Fruit fly (Drosophila melanogaster) whole organism, embryonic: ENCODE data around the gene CG3339.

Source experiments
- Abd-B ChIP-seq: fragments of 200-800 bp; sonication (Bioruptor generic); optimal IDR thresholded peaks from 2 replicates; lab custom pipeline; 2018; ENCODE audit warnings: missing biosample characterization, mild to moderate bottlenecking, missing genetic modification characterization, moderate library complexity
- Atf3 ChIP-seq: fragments of 200-800 bp; sonication (Bioruptor generic); optimal IDR thresholded peaks from 3 replicates; lab custom pipeline; 2016; ENCODE audit warnings: missing biosample characterization, missing genetic modification characterization
- Bteb2 ChIP-seq: fragments of 200-800 bp; sonication (Bioruptor generic); optimal IDR thresholded peaks from 2 replicates; lab custom pipeline; 2016; ENCODE audit warnings: missing biosample characterization, missing genetic modification characterization
- CG10147 ChIP-seq: fragments of 200-800 bp; sonication (Bioruptor generic); optimal IDR thresholded peaks from 2 replicates; lab custom pipeline; 2019; ENCODE audit warnings: missing biosample characterization, mild to moderate bottlenecking, missing genetic modification characterization, moderate library complexity
- CG10654 ChIP-seq: fragments of 200-800 bp; sonication (Bioruptor generic); optimal IDR thresholded peaks from 2 replicates; lab custom pipeline; 2016; ENCODE audit warnings: missing biosample characterization, missing genetic modification characterization
- CG12071 ChIP-seq: fragments of 200-800 bp; sonication (Bioruptor generic); optimal IDR thresholded peaks from 3 replicates; lab custom pipeline; 2018; ENCODE audit warnings: missing biosample characterization, mild to moderate bottlenecking, missing genetic modification characterization
- CG12299 ChIP-seq: fragments of 200-800 bp; sonication (Bioruptor generic); optimal IDR thresholded peaks from 2 replicates; lab custom pipeline; 2018; ENCODE audit warnings: missing biosample characterization, mild to moderate bottlenecking, missing genetic modification characterization
- CG1647 ChIP-seq: fragments of 200-800 bp; sonication (Bioruptor generic); optimal IDR thresholded peaks from 3 replicates; lab custom pipeline; 2016; ENCODE audit warnings: missing biosample characterization, missing genetic modification characterization
- CG17568 ChIP-seq: fragments of 200-800 bp; sonication (Bioruptor generic); optimal IDR thresholded peaks from 2 replicates; lab custom pipeline; 2018; ENCODE audit warnings: missing biosample characterization, mild to moderate bottlenecking, missing genetic modification characterization, moderate library complexity
- CG17829 ChIP-seq: fragments of 200-800 bp; optimal IDR thresholded peaks from 2 replicates; lab custom pipeline; 2019; ENCODE audit warnings: missing biosample characterization, mild to moderate bottlenecking, missing genetic modification characterization, moderate library complexity
- CG1792 ChIP-seq: fragments of 200-800 bp; sonication (Bioruptor generic); optimal IDR thresholded peaks from 2 replicates; lab custom pipeline; 2016; ENCODE audit warnings: missing biosample characterization, missing genetic modification characterization
- CG3847 ChIP-seq: fragments of 200-800 bp; sonication (Bioruptor generic); IDR thresholded peaks from 2 replicates; pipeline ENCODE4 v1.3.6; 2022; ENCODE audit warnings: missing biosample characterization, missing genetic modification characterization
- CG6175 ChIP-seq: fragments of 200-800 bp; sonication (Bioruptor generic); IDR thresholded peaks from 3 replicates; pipeline ENCODE4 v1.3.6; 2022; ENCODE audit warnings: missing biosample characterization, missing genetic modification characterization
- CG6272 ChIP-seq: fragments of 200-800 bp; sonication (Bioruptor generic); IDR thresholded peaks from 2 replicates; pipeline ENCODE4 v1.3.6; 2022; ENCODE audit warnings: missing biosample characterization, missing genetic modification characterization
- CG7963 ChIP-seq: fragments of 200-800 bp; sonication (Bioruptor generic); IDR thresholded peaks from 3 replicates; pipeline ENCODE4 v1.3.6; 2022; ENCODE audit warnings: missing biosample characterization, missing genetic modification characterization; ENCODE audit not compliant: partially characterized antibody
- CG9437 ChIP-seq: fragments of 200-800 bp; sonication (Bioruptor generic); optimal IDR thresholded peaks from 2 replicates; lab custom pipeline; 2018; ENCODE audit warnings: missing biosample characterization, mild to moderate bottlenecking, missing genetic modification characterization
- Chrac-16 ChIP-seq: fragments of 200-800 bp; sonication (Bioruptor generic); optimal IDR thresholded peaks from 3 replicates; lab custom pipeline; 2016; ENCODE audit warnings: missing biosample characterization, missing genetic modification characterization
- D19A ChIP-seq: fragments of 200-800 bp; optimal IDR thresholded peaks from 3 replicates; lab custom pipeline; 2019; ENCODE audit warnings: missing biosample characterization, mild to moderate bottlenecking, missing genetic modification characterization, moderate library complexity
- Dfd ChIP-seq, 2 experiments: fragments of >200 bp; optimal IDR thresholded peaks; 2 replicates each; lab custom pipeline; 2017; ENCODE audit warnings: missing biosample characterization in 2 of 2, missing genetic modification characterization in 2 of 2
- Doc3 ChIP-seq: fragments of 200-800 bp; sonication (Bioruptor generic); IDR thresholded peaks from 3 replicates; pipeline ENCODE4 v1.3.6; 2022; ENCODE audit warnings: missing biosample characterization, missing genetic modification characterization; ENCODE audit not compliant: partially characterized antibody
- Ets97D ChIP-seq: fragments of 200-800 bp; sonication (Bioruptor generic); optimal IDR thresholded peaks from 3 replicates; lab custom pipeline; 2016; ENCODE audit warnings: missing biosample characterization, missing genetic modification characterization
- HHEX ChIP-seq: fragments of 200-800 bp; sonication (Bioruptor generic); optimal IDR thresholded peaks from 3 replicates; lab custom pipeline; 2017; ENCODE audit warnings: missing biosample characterization, mild to moderate bottlenecking, missing genetic modification characterization, missing genetic modification reagents
- Hr78 ChIP-seq, 2 experiments: fragments of 200-800 bp in 1 of 2; fragments of >200 bp in 1 of 2; sonication (Bioruptor generic) in 1 of 2; optimal IDR thresholded peaks; 2 replicates each; lab custom pipeline; 2017 to 2019; ENCODE audit warnings: missing biosample characterization in 2 of 2, missing genetic modification characterization in 2 of 2, mild to moderate bottlenecking in 1 of 2, moderate library complexity in 1 of 2
- NFAT ChIP-seq: fragments of 200-800 bp; sonication (Bioruptor generic); IDR thresholded peaks from 2 replicates; pipeline ENCODE4 v1.3.6; 2022; ENCODE audit warnings: missing biosample characterization, missing genetic modification characterization
- Opbp ChIP-seq: fragments of 200-800 bp; sonication (Bioruptor generic); IDR thresholded peaks from 3 replicates; pipeline ENCODE4 v1.3.6; 2022; ENCODE audit warnings: missing biosample characterization, missing genetic modification characterization; ENCODE audit not compliant: partially characterized antibody
- Optix ChIP-seq: fragments of 200-800 bp; sonication (Bioruptor generic); IDR thresholded peaks from 3 replicates; pipeline ENCODE4 v1.3.6; 2022; ENCODE audit warnings: missing biosample characterization, missing genetic modification characterization
- chinmo ChIP-seq: fragments of 200-800 bp; sonication (Bioruptor generic); IDR thresholded peaks from 4 replicates; pipeline ENCODE4 v1.3.6; 2022; ENCODE audit warnings: missing biosample characterization, missing genetic modification characterization; ENCODE audit not compliant: partially characterized antibody
- eyg ChIP-seq: fragments of 200-800 bp; sonication (Bioruptor generic); optimal IDR thresholded peaks from 3 replicates; lab custom pipeline; 2016; ENCODE audit warnings: missing biosample characterization, missing genetic modification characterization
- gfzf ChIP-seq: fragments of 200-800 bp; sonication (Bioruptor generic); optimal IDR thresholded peaks from 2 replicates; lab custom pipeline; 2016; ENCODE audit warnings: missing biosample characterization, mild to moderate bottlenecking, missing genetic modification characterization, moderate library complexity
- gro ChIP-seq: fragments of 200-800 bp; sonication (Bioruptor generic); optimal IDR thresholded peaks from 2 replicates; lab custom pipeline; 2016; ENCODE audit warnings: missing biosample characterization, missing genetic modification characterization
- hb ChIP-seq: fragments of 200-800 bp; sonication (Bioruptor generic); IDR thresholded peaks from 3 replicates; pipeline ENCODE4 v1.3.6; 2022; ENCODE audit warnings: missing biosample characterization, missing genetic modification characterization; ENCODE audit not compliant: partially characterized antibody
- hbn ChIP-seq: fragments of 200-800 bp; sonication (Bioruptor generic); IDR thresholded peaks from 2 replicates; pipeline ENCODE4 v1.3.6; 2022; ENCODE audit warnings: missing biosample characterization, missing genetic modification characterization; ENCODE audit not compliant: partially characterized antibody
- ind ChIP-seq: fragments of 200-800 bp; sonication (Bioruptor generic); optimal IDR thresholded peaks from 3 replicates; lab custom pipeline; 2016; ENCODE audit warnings: missing biosample characterization, missing genetic modification characterization
- insv ChIP-seq, 2 experiments: fragments of 200-800 bp; sonication (Bioruptor generic); optimal IDR thresholded peaks; 3 replicates each; lab custom pipeline; 2016 to 2018; ENCODE audit warnings: missing biosample characterization in 2 of 2, missing genetic modification characterization in 2 of 2
- kah ChIP-seq: fragments of 200-800 bp; sonication (Bioruptor generic); optimal IDR thresholded peaks from 2 replicates; lab custom pipeline; 2018; ENCODE audit warnings: missing biosample characterization, mild to moderate bottlenecking, missing genetic modification characterization
- ken ChIP-seq: fragments of 200-800 bp; sonication (Bioruptor generic); IDR thresholded peaks from 3 replicates; pipeline ENCODE4 v1.3.6; 2022; ENCODE audit warnings: missing biosample characterization, missing genetic modification characterization
- lilli ChIP-seq: fragments of 200-800 bp; sonication (Bioruptor generic); optimal IDR thresholded peaks from 3 replicates; lab custom pipeline; 2016; ENCODE audit warnings: missing biosample characterization, missing genetic modification characterization
- nau ChIP-seq: fragments of 200-800 bp; sonication (Bioruptor generic); optimal IDR thresholded peaks from 3 replicates; lab custom pipeline; 2017; ENCODE audit warnings: missing biosample characterization, mild to moderate bottlenecking, missing genetic modification characterization, missing genetic modification reagents
- oc ChIP-seq: fragments of 200-800 bp; sonication (Bioruptor generic); optimal IDR thresholded peaks from 2 replicates; lab custom pipeline; 2018; ENCODE audit warnings: missing biosample characterization, mild to moderate bottlenecking, missing genetic modification characterization, moderate library complexity
- rib ChIP-seq: fragments of 200-800 bp; sonication (Bioruptor generic); IDR thresholded peaks from 2 replicates; pipeline ENCODE4 v1.3.6; 2022; ENCODE audit warnings: missing biosample characterization, missing genetic modification characterization
- so ChIP-seq: fragments of 200-800 bp; sonication (Bioruptor generic); IDR thresholded peaks from 3 replicates; pipeline ENCODE4 v1.3.6; 2022; ENCODE audit warnings: missing biosample characterization, missing genetic modification characterization
- sqz ChIP-seq: fragments of 200-800 bp; sonication (Bioruptor generic); optimal IDR thresholded peaks from 3 replicates; lab custom pipeline; 2018; ENCODE audit warnings: missing biosample characterization, mild to moderate bottlenecking, missing genetic modification characterization
- tin ChIP-seq: fragments of 200-800 bp; sonication (Bioruptor generic); optimal IDR thresholded peaks from 3 replicates; lab custom pipeline; 2016; ENCODE audit warnings: missing biosample characterization, missing genetic modification characterization
- tna ChIP-seq: fragments of 200-800 bp; sonication (Bioruptor generic); IDR thresholded peaks from 2 replicates; pipeline ENCODE4 v1.3.6; 2022; ENCODE audit warnings: missing biosample characterization, missing genetic modification characterization; ENCODE audit not compliant: partially characterized antibody
- toy ChIP-seq: fragments of 200-800 bp; sonication (Bioruptor generic); IDR thresholded peaks from 2 replicates; pipeline ENCODE4 v1.3.6; 2022; ENCODE audit warnings: missing biosample characterization, missing genetic modification characterization
- z ChIP-seq: fragments of 200-800 bp; sonication (Bioruptor generic); IDR thresholded peaks from 3 replicates; pipeline ENCODE4 v1.3.6; 2022; ENCODE audit warnings: missing biosample characterization, missing genetic modification characterization
- zen ChIP-seq: fragments of 200-800 bp; sonication (Bioruptor generic); optimal IDR thresholded peaks from 3 replicates; lab custom pipeline; 2018; ENCODE audit warnings: missing biosample characterization, mild to moderate bottlenecking, missing genetic modification characterization, moderate library complexity
- zf30C ChIP-seq: fragments of 200-800 bp; sonication (Bioruptor generic); optimal IDR thresholded peaks from 3 replicates; lab custom pipeline; 2018; ENCODE audit warnings: missing biosample characterization, mild to moderate bottlenecking, missing genetic modification characterization

The CG3339 gene

dm6 chr3R:27253136-27253920 lies 68.8 kb downstream of the CG3339 start, which contains the start of gene pll (continued):
- TF ChIP-seq Dfd (GFP tag; optimal IDR thresholded peaks at IDR 0.05; lab: Kevin White, UChicago) (no peak), CG1792 (GFP tag; lab: Kevin White, UChicago) (peak; percentile 26), D19A (no peak), rib (GFP tag; lab: Robert Waterston, UW) (peak; percentile 63; the same call in 1 of the 2 replicates), HHEX (GFP tag; lab: Kevin White, UChicago) (peak; percentile 51), CG17568 (GFP tag; lab: Kevin White, UChicago) (no peak), ken (GFP tag; lab: Robert Waterston, UW) (peak; percentile 86), CG3847 (GFP tag; lab: Robert Waterston, UW) (peak; percentile 89), NFAT (GFP tag; lab: Robert Waterston, UW) (peak; percentile 95), CG12299 (peak; percentile 77), Abd-B (GFP tag; lab: Kevin White, UChicago) (peak; percentile 83), kah (GFP tag; lab: Kevin White, UChicago) (peak; percentile 93), Atf3 (peak; percentile 5), chinmo (GFP tag; lab: Robert Waterston, UW) (0 out of 4 replicates have a peak, but pooled peaks have one; percentile 60), CG6272 (peak; percentile 87), so (GFP tag; lab: Robert Waterston, UW) (peak; percentile 86), tna (GFP tag; lab: Robert Waterston, UW) (no peak), ind (peak; percentile 83), CG12071 (no peak), zen (tag; lab: Kevin White, UChicago) (peak; percentile 82), sqz (GFP tag; lab: Kevin White, UChicago) (no peak), toy (GFP tag; lab: Robert Waterston, UW) (no peak), zf30C (GFP tag; lab: Kevin White, UChicago) (peak; percentile 90), z (GFP tag; lab: Robert Waterston, UW) (no peak), CG10147 (GFP tag; lab: Kevin White, UChicago) (peak; percentile 71), Optix (0 out of 3 replicates have a peak, but pooled peaks have one; percentile 41), CG10654 (GFP tag; lab: Kevin White, UChicago) (peak; percentile 75), CG9437 (GFP tag; lab: Kevin White, UChicago) (no peak), gro (GFP tag; lab: Kevin White, UChicago) (peak; percentile 58), hb (GFP tag; lab: Robert Waterston, UW) (no peak), eyg (GFP tag; lab: Kevin White, UChicago) (peak; percentile 59), oc (tag; lab: Kevin White, UChicago) (peak; percentile 69), Chrac-16 (GFP tag; lab: Kevin White, UChicago) (peak; percentile 86), hbn (GFP tag; lab: Robert Waterston, UW) (peak; percentile 44; the same call in 1 of the 2 replicates), Opbp (GFP tag; lab: Robert Waterston, UW) (peak; percentile 42; the same call in 2 of the 3 replicates), Hr78 (GFP tag; optimal IDR thresholded peaks at IDR 0.05; lab: Kevin White, UChicago) (no peak), Bteb2 (peak; percentile 81), CG6175 (GFP tag; lab: Robert Waterston, UW) (peak; percentile 72; the same call in 2 of the 3 replicates), CG17829 (peak; percentile 91), Doc3 (GFP tag; lab: Robert Waterston, UW) (no peak), lilli (GFP tag; lab: Kevin White, UChicago) (peak; percentile 89), CG7963 (GFP tag; lab: Robert Waterston, UW) (no peak), nau (GFP tag; lab: Kevin White, UChicago) (no peak), CG1647 (GFP tag; lab: Kevin White, UChicago) (peak; percentile 32), gfzf (GFP tag; lab: Kevin White, UChicago) (peak; percentile 94), insv (GFP tag; optimal IDR thresholded peaks at IDR 0.05; lab: Kevin White, UChicago) (peak in 1 of 2 experiments; percentile 47), Ets97D (peak; percentile 84), tin (GFP tag; lab: Kevin White, UChicago) (peak; percentile 79)
